Worm (Caenorhabditis elegans) whole organism, young adult: ENCODE measurements around the gene C16D9.6.

Experiments used
- B0019.2 ChIP-seq: fragments of 200-800 bp; sonication (Bioruptor generic); conservative IDR thresholded peaks from 2 replicates; pipeline ENCODE4 v1.3.6; 2022; ENCODE audit warnings: missing genetic modification reagents, missing genetic modification characterization, missing compliant biosample characterization
- B0035.1 ChIP-seq: sonication (generic microtip); optimal IDR thresholded peaks from 2 replicates; lab custom pipeline; 2016; ENCODE audit warnings: missing genetic modification characterization, mild to moderate bottlenecking, missing compliant biosample characterization, missing genotype, missing genetic modification reagents
- C06A6.2 ChIP-seq: fragments of 200-800 bp; sonication (Bioruptor generic); conservative IDR thresholded peaks from 2 replicates; pipeline ENCODE4 v1.3.6; 2022; ENCODE audit warnings: missing genetic modification characterization, missing compliant biosample characterization
- C17E4.6 ChIP-seq: fragments of 200-800 bp; sonication (Bioruptor generic); IDR thresholded peaks from 2 replicates; pipeline ENCODE4 v1.3.6; 2022; ENCODE audit warnings: missing genetic modification reagents, missing genetic modification characterization, missing compliant biosample characterization
- D2030.7 ChIP-seq: fragments of 200-800 bp; sonication (Bioruptor generic); IDR thresholded peaks from 2 replicates; pipeline ENCODE4 v1.3.6; 2022; ENCODE audit warnings: missing genetic modification reagents, missing genetic modification characterization, missing compliant biosample characterization
- F37B4.10 ChIP-seq: fragments of 200-800 bp; sonication (Bioruptor generic); IDR thresholded peaks from 2 replicates; pipeline ENCODE4 v1.3.6; 2022; ENCODE audit warnings: missing genetic modification characterization, missing compliant biosample characterization
- F52B5.7 ChIP-seq: sonication (generic microtip); optimal IDR thresholded peaks from 2 replicates; lab custom pipeline; 2016; ENCODE audit warnings: mild to moderate bottlenecking, missing genetic modification characterization, missing compliant biosample characterization
- K12H6.12 ChIP-seq: fragments of 200-800 bp; sonication (Bioruptor generic); optimal IDR thresholded peaks from 2 replicates; lab custom pipeline; 2018; ENCODE audit warnings: mild to moderate bottlenecking, missing genetic modification characterization, missing compliant biosample characterization
- T07F8.4 ChIP-seq: sonication (generic microtip); optimal IDR thresholded peaks from 2 replicates; lab custom pipeline; 2016; ENCODE audit warnings: mild to moderate bottlenecking, missing genetic modification characterization, moderate library complexity, missing compliant biosample characterization
- Y56A3A.18 ChIP-seq: fragments of 200-800 bp; sonication (Bioruptor generic); IDR thresholded peaks from 2 replicates; pipeline ENCODE4 v1.3.6; 2022; ENCODE audit warnings: missing genetic modification reagents, missing genetic modification characterization, missing compliant biosample characterization
- Y67H2A.10 ChIP-seq: fragments of 200-800 bp; sonication (Bioruptor generic); conservative IDR thresholded peaks from 2 replicates; pipeline ENCODE4 v1.3.6; 2022; ENCODE audit warnings: missing genetic modification reagents, missing genetic modification characterization, missing compliant biosample characterization
- Y95B8A.8 ChIP-seq: fragments of 200-800 bp; sonication (Bioruptor generic); IDR thresholded peaks from 2 replicates; pipeline ENCODE4 v1.3.6; 2022; ENCODE audit warnings: missing genetic modification reagents, missing genetic modification characterization, missing compliant biosample characterization
- akir-1 ChIP-seq: fragments of 200-800 bp; sonication (Bioruptor generic); optimal IDR thresholded peaks from 2 replicates; lab custom pipeline; 2018; ENCODE audit warnings: mild to moderate bottlenecking, missing genetic modification characterization, moderate library complexity, missing compliant biosample characterization
- aptf-3 ChIP-seq: fragments of 200-800 bp; sonication (Bioruptor generic); IDR thresholded peaks from 2 replicates; pipeline ENCODE4 v1.3.6; 2022; ENCODE audit warnings: missing genetic modification characterization, missing compliant biosample characterization
- attf-5 ChIP-seq: fragments of 200-800 bp; sonication (Bioruptor generic); optimal IDR thresholded peaks from 2 replicates; lab custom pipeline; 2018; ENCODE audit warnings: mild to moderate bottlenecking, missing genetic modification characterization, missing compliant biosample characterization
- attf-6 ChIP-seq: fragments of 200-800 bp; sonication (Bioruptor generic); IDR thresholded peaks from 2 replicates; pipeline ENCODE4 v1.3.6; 2022; ENCODE audit warnings: missing genetic modification reagents, missing genetic modification characterization, missing compliant biosample characterization
- bed-1 ChIP-seq: fragments of 200-800 bp; sonication (Bioruptor generic); IDR thresholded peaks from 2 replicates; pipeline ENCODE4 v1.3.6; 2022; ENCODE audit warnings: missing genetic modification reagents, missing genetic modification characterization, missing compliant biosample characterization
- ceh-100 ChIP-seq: fragments of 200-800 bp; sonication (Bioruptor generic); IDR thresholded peaks from 2 replicates; pipeline ENCODE4 v1.3.6; 2022; ENCODE audit warnings: missing genetic modification reagents, missing genetic modification characterization, missing compliant biosample characterization
- ceh-27 ChIP-seq: fragments of 200-800 bp; sonication (Bioruptor generic); optimal IDR thresholded peaks from 2 replicates; lab custom pipeline; 2018; ENCODE audit warnings: mild to moderate bottlenecking, missing genetic modification characterization, moderate library complexity, missing compliant biosample characterization
- ceh-40 ChIP-seq: fragments of 200-800 bp; sonication (Bioruptor generic); IDR thresholded peaks from 2 replicates; pipeline ENCODE4 v1.3.6; 2022; ENCODE audit warnings: missing genetic modification characterization, missing compliant biosample characterization
- ceh-79 ChIP-seq: sonication (generic microtip); optimal IDR thresholded peaks from 2 replicates; lab custom pipeline; 2017; ENCODE audit warnings: mild to moderate bottlenecking, missing genetic modification characterization, missing compliant biosample characterization
- die-1 ChIP-seq: sonication (generic microtip); optimal IDR thresholded peaks from 2 replicates; lab custom pipeline; 2016; ENCODE audit warnings: missing genotype, mild to moderate bottlenecking, missing genetic modification characterization, missing compliant biosample characterization
- dox-1 ChIP-seq: fragments of 200-800 bp; sonication (Bioruptor generic); IDR thresholded peaks from 2 replicates; pipeline ENCODE4 v1.3.6; 2022; ENCODE audit warnings: missing genetic modification reagents, missing genetic modification characterization, missing compliant biosample characterization
- dpl-1 ChIP-seq: fragments of 150-350 bp; optimal IDR thresholded peaks from 2 replicates; lab custom pipeline; 2014; ENCODE audit warnings: missing biosample characterization, missing genetic modification reagents, missing genetic modification characterization
- egl-18 ChIP-seq: fragments of 200-800 bp; sonication (Bioruptor generic); IDR thresholded peaks from 2 replicates; pipeline ENCODE4 v1.3.6; 2022; ENCODE audit warnings: missing genetic modification reagents, missing genetic modification characterization, missing compliant biosample characterization
- ekl-4 ChIP-seq: fragments of 200-800 bp; sonication (Bioruptor generic); IDR thresholded peaks from 2 replicates; pipeline ENCODE4 v1.3.6; 2022; ENCODE audit warnings: missing genetic modification reagents, missing genetic modification characterization, missing compliant biosample characterization
- ets-4 ChIP-seq: fragments of 200-800 bp; sonication (Bioruptor generic); optimal IDR thresholded peaks from 2 replicates; lab custom pipeline; 2018; ENCODE audit warnings: mild to moderate bottlenecking, missing genetic modification characterization, missing compliant biosample characterization
- him-1 ChIP-seq: sonication (generic microtip); optimal IDR thresholded peaks from 2 replicates; lab custom pipeline; 2016; ENCODE audit warnings: missing genotype, missing genetic modification reagents, missing genetic modification characterization, missing compliant biosample characterization
- hmg-20 ChIP-seq: fragments of 200-800 bp; sonication (Bioruptor generic); IDR thresholded peaks from 2 replicates; pipeline ENCODE4 v1.3.6; 2022; ENCODE audit warnings: missing genetic modification reagents, missing genetic modification characterization, missing compliant biosample characterization
- hsf-1 ChIP-seq: fragments of 200-800 bp; sonication (Bioruptor generic); IDR thresholded peaks from 2 replicates; pipeline ENCODE4 v1.3.6; 2022; ENCODE audit warnings: missing genetic modification reagents, missing genetic modification characterization, missing compliant biosample characterization
- lin-40 ChIP-seq: sonication (generic microtip); optimal IDR thresholded peaks from 2 replicates; lab custom pipeline; 2016; ENCODE audit warnings: missing genetic modification characterization, mild to moderate bottlenecking, missing compliant biosample characterization, missing genotype, missing genetic modification reagents
- lin-54 ChIP-seq: fragments of 200-800 bp; sonication (Bioruptor generic); optimal IDR thresholded peaks from 2 replicates; lab custom pipeline; 2018; ENCODE audit warnings: mild to moderate bottlenecking, missing genetic modification characterization, missing compliant biosample characterization
- lsl-1 ChIP-seq: fragments of 200-800 bp; sonication (Bioruptor generic); optimal IDR thresholded peaks from 2 replicates; lab custom pipeline; 2018; ENCODE audit warnings: mild to moderate bottlenecking, missing genetic modification characterization, moderate library complexity, missing compliant biosample characterization
- lsy-27 ChIP-seq: sonication (generic microtip); optimal IDR thresholded peaks from 2 replicates; lab custom pipeline; 2017; ENCODE audit warnings: missing genetic modification characterization, mild to moderate bottlenecking, missing compliant biosample characterization, antibody characterized with exemption, missing genotype, borderline replicate concordance; ENCODE audit not compliant: insufficient read depth
- madf-3 ChIP-seq: fragments of 200-800 bp; sonication (Bioruptor generic); IDR thresholded peaks from 2 replicates; pipeline ENCODE4 v1.3.6; 2022; ENCODE audit warnings: missing genetic modification reagents, missing genetic modification characterization, missing compliant biosample characterization
- mcd-1 ChIP-seq: fragments of 200-800 bp; sonication (Bioruptor generic); IDR thresholded peaks from 2 replicates; pipeline ENCODE4 v1.3.6; 2022; ENCODE audit warnings: missing genetic modification reagents, missing genetic modification characterization, missing compliant biosample characterization
- nfyb-1 ChIP-seq: fragments of 200-800 bp; sonication (Bioruptor generic); IDR thresholded peaks from 2 replicates; pipeline ENCODE4 v1.3.6; 2022; ENCODE audit warnings: missing genetic modification reagents, missing genetic modification characterization, missing compliant biosample characterization
- nhr-120 ChIP-seq: fragments of 200-800 bp; sonication (Bioruptor generic); IDR thresholded peaks from 2 replicates; pipeline ENCODE4 v1.3.6; 2022; ENCODE audit warnings: missing genetic modification characterization, missing compliant biosample characterization
- nhr-179 ChIP-seq: sonication (generic microtip); optimal IDR thresholded peaks from 2 replicates; lab custom pipeline; 2016; ENCODE audit warnings: mild to moderate bottlenecking, missing genetic modification characterization, missing compliant biosample characterization
- pha-4 ChIP-seq: fragments of 150-350 bp; sonication (generic microtip); optimal IDR thresholded peaks from 2 replicates; lab custom pipeline; 2014; ENCODE audit warnings: missing biosample characterization, missing genetic modification reagents, missing genetic modification characterization
- rcor-1 ChIP-seq: fragments of 200-800 bp; sonication (Bioruptor generic); IDR thresholded peaks from 2 replicates; pipeline ENCODE4 v1.3.6; 2022; ENCODE audit warnings: missing genetic modification reagents, missing genetic modification characterization, missing compliant biosample characterization
- repo-1 ChIP-seq: sonication (generic microtip); optimal IDR thresholded peaks from 2 replicates; lab custom pipeline; 2017; ENCODE audit warnings: mild to moderate bottlenecking, missing genetic modification characterization, missing compliant biosample characterization
- snpc-4 ChIP-seq, 5 experiments: fragments of 150-350 bp in 1 of 5; sonication (generic microtip) in 4 of 5; optimal IDR thresholded peaks; 2 replicates each; lab custom pipeline; 2014 to 2018; ENCODE audit warnings: missing genetic modification characterization in 5 of 5, missing biosample characterization in 3 of 5, antibody characterized with exemption in 2 of 5, mild to moderate bottlenecking in 2 of 5, missing compliant biosample characterization in 2 of 5, missing genotype in 2 of 5, moderate library complexity in 2 of 5, missing genetic modification reagents in 1 of 5
- tbp1 ChIP-seq: fragments of 200-800 bp; sonication (Bioruptor generic); optimal IDR thresholded peaks from 2 replicates; lab custom pipeline; 2018; ENCODE audit warnings: mild to moderate bottlenecking, missing genetic modification characterization, missing compliant biosample characterization
- tbx-9 ChIP-seq: sonication (generic microtip); optimal IDR thresholded peaks from 2 replicates; lab custom pipeline; 2016; ENCODE audit warnings: borderline replicate concordance, missing genetic modification characterization, inconsistent platforms, missing compliant biosample characterization
- unc-62 ChIP-seq: fragments of 150-350 bp; optimal IDR thresholded peaks from 2 replicates; lab custom pipeline; 2014; ENCODE audit warnings: missing biosample characterization, missing genetic modification reagents, missing genetic modification characterization
- ztf-25 ChIP-seq: fragments of 200-800 bp; sonication (Bioruptor generic); IDR thresholded peaks from 2 replicates; pipeline ENCODE4 v1.3.6; 2022; ENCODE audit warnings: missing genetic modification reagents, missing genetic modification characterization, missing compliant biosample characterization
- ztf-28 ChIP-seq: fragments of 200-800 bp; sonication (Bioruptor generic); IDR thresholded peaks from 2 replicates; pipeline ENCODE4 v1.3.6; 2022; ENCODE audit warnings: missing genetic modification reagents, missing genetic modification characterization, missing compliant biosample characterization
- ztf-3 ChIP-seq: fragments of 200-800 bp; sonication (Bioruptor generic); optimal IDR thresholded peaks from 2 replicates; lab custom pipeline; 2018; ENCODE audit warnings: mild to moderate bottlenecking, missing genetic modification characterization, missing compliant biosample characterization

Gene C16D9.6

ce11 chrV:8230056-8230455 is 20.1 kb downstream of the C16D9.6 start (continued):
- TF ChIP-seq lsy-27 (tag; lab: Kevin White, UChicago) (no peak), tbx-9 (tag; lab: Kevin White, UChicago) (no peak), attf-5 (no peak), dox-1 (peak; percentile 62; the same call in 1 of the 2 replicates), C17E4.6 (GFP tag; lab: Robert Waterston, UW) (no peak), B0019.2 (GFP tag; lab: Robert Waterston, UW) (no peak), Y95B8A.8 (GFP tag; lab: Robert Waterston, UW) (no peak), hsf-1 (no peak), F37B4.10 (GFP tag; lab: Robert Waterston, UW) (no peak), ztf-28 (GFP tag; lab: Robert Waterston, UW) (no peak), ceh-40 (0 out of 2 replicates have a peak, but pooled peaks have one; percentile 41), tbp1 (GFP tag; lab: Kevin White, UChicago) (peak; percentile 91), ets-4 (GFP tag; lab: Kevin White, UChicago) (no peak), D2030.7 (GFP tag; lab: Robert Waterston, UW) (no peak), akir-1 (no peak), madf-3 (GFP tag; lab: Robert Waterston, UW) (no peak), Y56A3A.18 (GFP tag; lab: Robert Waterston, UW) (no peak), nhr-179 (no peak), ztf-25 (0 out of 2 replicates have a peak, but pooled peaks have one; percentile 46), pha-4 (tag; lab: Kevin White, UChicago) (no peak), aptf-3 (GFP tag; lab: Robert Waterston, UW) (no peak), unc-62 (GFP tag; lab: Kevin White, UChicago) (no peak), bed-1 (GFP tag; lab: Robert Waterston, UW) (no peak), repo-1 (tag; lab: Kevin White, UChicago) (no peak), T07F8.4 (tag; lab: Kevin White, UChicago) (no peak), snpc-4 (GFP tag; optimal IDR thresholded peaks at IDR 0.05; lab: Kevin White, UChicago) (peak; percentile 41), snpc-4 (tag; optimal IDR thresholded peaks at IDR 0.05; lab: Kevin White, UChicago) (peak; percentile 68 to 92 (median 80)), ceh-100 (GFP tag; lab: Robert Waterston, UW) (peak; percentile 12; the same call in 1 of the 2 replicates), lin-54 (GFP tag; lab: Kevin White, UChicago) (no peak), Y67H2A.10 (no peak), nfyb-1 (no peak), C06A6.2 (GFP tag; lab: Robert Waterston, UW) (no peak), him-1 (peak; percentile 78), die-1 (peak; percentile 56), ceh-79 (tag; lab: Kevin White, UChicago) (no peak), F52B5.7 (tag; lab: Kevin White, UChicago) (no peak), ceh-27 (GFP tag; lab: Kevin White, UChicago) (no peak), ekl-4 (GFP tag; lab: Robert Waterston, UW) (no peak), lin-40 (tag; lab: Kevin White, UChicago) (no peak), B0035.1 (tag; lab: Kevin White, UChicago) (no peak), lsl-1 (GFP tag; lab: Kevin White, UChicago) (peak; percentile 0), hmg-20 (GFP tag; lab: Robert Waterston, UW) (no peak), egl-18 (GFP tag; lab: Robert Waterston, UW) (no peak), K12H6.12 (tag; lab: Kevin White, UChicago) (no peak), ztf-3 (GFP tag; lab: Kevin White, UChicago) (no peak), nhr-120 (GFP tag; lab: Robert Waterston, UW) (no peak), dpl-1 (GFP tag; lab: Kevin White, UChicago) (no peak), rcor-1 (no peak), mcd-1 (GFP tag; lab: Robert Waterston, UW) (0 out of 2 replicates have a peak, but pooled peaks have one; percentile 25), attf-6 (GFP tag; lab: Robert Waterston, UW) (peak; percentile 59; the same call in 1 of the 2 replicates)
